Worm (Caenorhabditis elegans): ENCODE results near the gene R07A4.3.

Gene R07A4.3

ce11 chrX:10787203-10787602 is 33.7 kb downstream of the R07A4.3 start, which contains the start of gene ttr-14:
TSS of gene ttr-14 (plus strand) at chrX:10787503.
- TF ChIP-seq nhr-129 (tag; optimal IDR thresholded peaks at IDR 0.05) (no peak), blmp-1 (tag; optimal IDR thresholded peaks at IDR 0.05; ENCODE audit: insufficient read depth) (no peak), egl-27 (tag; optimal IDR thresholded peaks at IDR 0.05) (no peak), ama-1 (optimal IDR thresholded peaks at IDR 0.05) (no peak), lin-11 (tag; optimal IDR thresholded peaks at IDR 0.05) (no peak), elt-3 (tag; optimal IDR thresholded peaks at IDR 0.05) (no peak), snpc-4 (tag; optimal IDR thresholded peaks at IDR 0.05) (no peak), ZK546.5 (tag; optimal IDR thresholded peaks at IDR 0.05) (no peak), nhr-11 (tag; optimal IDR thresholded peaks at IDR 0.05) (no peak), unc-39 (tag; optimal IDR thresholded peaks at IDR 0.05) (no peak), alr-1 (tag; optimal IDR thresholded peaks at IDR 0.05) (no peak), nhr-6 (tag; optimal IDR thresholded peaks at IDR 0.05) (no peak), ztf-11 (tag; optimal IDR thresholded peaks at IDR 0.05) (no peak), mdl-1 (tag; optimal IDR thresholded peaks at IDR 0.05) (no peak), sma-3 (GFP tag; optimal IDR thresholded peaks at IDR 0.05) (no peak), nhr-77 (tag; optimal IDR thresholded peaks at IDR 0.05) (no peak), ztf-4 (tag; optimal IDR thresholded peaks at IDR 0.05) (no peak), nhr-10 (tag; optimal IDR thresholded peaks at IDR 0.05) (no peak), elt-1 (tag; optimal IDR thresholded peaks at IDR 0.05) (no peak), nhr-21 (tag; optimal IDR thresholded peaks at IDR 0.05) (no peak)

DNA sequence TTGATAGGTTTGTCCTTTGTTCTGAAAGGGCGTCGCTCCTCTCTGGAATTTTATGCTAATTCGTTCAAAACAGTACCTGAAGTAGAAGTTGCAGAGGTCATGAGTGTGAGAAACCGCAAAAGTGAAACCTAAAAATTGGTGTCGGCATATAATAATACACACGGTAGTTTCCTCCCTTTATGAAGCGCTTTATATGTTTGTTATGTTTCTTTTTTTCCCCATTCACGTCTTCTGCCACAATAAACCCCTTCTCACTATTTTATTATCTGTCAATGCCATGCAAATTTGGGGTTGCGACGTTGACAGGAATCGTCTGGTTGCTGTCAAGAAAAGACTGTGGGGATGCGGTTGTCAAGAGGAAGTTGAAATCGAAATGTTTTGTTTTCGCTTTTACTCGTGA is 38.9 kb downstream of the R07A4.3 start, which contains the start of gene vap-2:
TSS of gene vap-2 (minus strand) at position 101 of the 400 bp plus-strand sequence.
- no peak for TF ChIP-seq nhr-237 (tag; optimal IDR thresholded peaks at IDR 0.05)
- no peak for TF ChIP-seq sma-3 (GFP tag; optimal IDR thresholded peaks at IDR 0.05)
- TF ChIP-seq aly-2 (tag; optimal IDR thresholded peaks at IDR 0.05) = no peak
- no peak for TF ChIP-seq mbf-1 (tag; optimal IDR thresholded peaks at IDR 0.05)
- no peak for TF ChIP-seq zag-1 (tag; optimal IDR thresholded peaks at IDR 0.05)
- TF ChIP-seq crh-2 (tag; optimal IDR thresholded peaks at IDR 0.05) = no peak
- TF ChIP-seq unc-39 (tag; optimal IDR thresholded peaks at IDR 0.05) = no peak
- TF ChIP-seq lin-13 (GFP tag; optimal IDR thresholded peaks at IDR 0.05) = no peak
- no peak for TF ChIP-seq mdl-1 (tag; optimal IDR thresholded peaks at IDR 0.05)
- no peak for TF ChIP-seq lin-11 (tag; optimal IDR thresholded peaks at IDR 0.05)
- TF ChIP-seq skn-1 (tag; optimal IDR thresholded peaks at IDR 0.05) = no peak
- TF ChIP-seq elt-3 (tag; optimal IDR thresholded peaks at IDR 0.05) = no peak
- TF ChIP-seq F13H6.1 (tag; optimal IDR thresholded peaks at IDR 0.05) = no peak
- no peak for TF ChIP-seq unc-62 (GFP tag; optimal IDR thresholded peaks at IDR 0.05)
- no peak for TF ChIP-seq alr-1 (tag; optimal IDR thresholded peaks at IDR 0.05)
- no peak for TF ChIP-seq gmeb-1 (tag; optimal IDR thresholded peaks at IDR 0.05)
- TF ChIP-seq ztf-11 (tag; optimal IDR thresholded peaks at IDR 0.05) = no peak
- no peak for TF ChIP-seq lin-39 (tag; optimal IDR thresholded peaks at IDR 0.05)
- no peak for TF ChIP-seq nhr-129 (tag; optimal IDR thresholded peaks at IDR 0.05)
- TF ChIP-seq ztf-4 (tag; optimal IDR thresholded peaks at IDR 0.05) = no peak

ce11 chrX:10794647-10795046 is 41.1 kb downstream of the R07A4.3 start, which contains the start of gene T05A10.6:
TSS of gene T05A10.6 (minus strand) at chrX:10794747.
- no peak for TF ChIP-seq nhr-21 (tag; optimal IDR thresholded peaks at IDR 0.05)
- TF ChIP-seq gmeb-1 (tag; optimal IDR thresholded peaks at IDR 0.05) = no peak
- no peak for TF ChIP-seq nhr-10 (tag; optimal IDR thresholded peaks at IDR 0.05)
- TF ChIP-seq sem-4 (tag; optimal IDR thresholded peaks at IDR 0.05) = no peak
- no peak for TF ChIP-seq F13H6.1 (tag; optimal IDR thresholded peaks at IDR 0.05)
- TF ChIP-seq lin-39 (tag; optimal IDR thresholded peaks at IDR 0.05) = no peak
- TF ChIP-seq nhr-11 (tag; optimal IDR thresholded peaks at IDR 0.05) = no peak
- no peak for TF ChIP-seq ztf-1 (GFP tag; conservative IDR thresholded peaks at IDR 0.05)
- no peak for TF ChIP-seq sma-3 (GFP tag; optimal IDR thresholded peaks at IDR 0.05)
- no peak for TF ChIP-seq elt-1 (tag; optimal IDR thresholded peaks at IDR 0.05)
- TF ChIP-seq zag-1 (tag; optimal IDR thresholded peaks at IDR 0.05) = no peak
- TF ChIP-seq mdl-1 (tag; optimal IDR thresholded peaks at IDR 0.05) = no peak
- no peak for TF ChIP-seq crh-2 (tag; optimal IDR thresholded peaks at IDR 0.05)
- TF ChIP-seq skn-1 (tag; optimal IDR thresholded peaks at IDR 0.05) = no peak

ce11 chrX:10804441-10804840 is 50.9 kb downstream of the R07A4.3 start, which contains the start of gene F31B12.4:
TSS of gene F31B12.4 (plus strand) at chrX:10804741.
- TF ChIP-seq egl-27 (tag; optimal IDR thresholded peaks at IDR 0.05) (no peak), dmd-4 (tag; optimal IDR thresholded peaks at IDR 0.05) (no peak), elt-3 (tag; optimal IDR thresholded peaks at IDR 0.05) (no peak), gmeb-1 (tag; optimal IDR thresholded peaks at IDR 0.05) (no peak), lin-11 (tag; optimal IDR thresholded peaks at IDR 0.05) (no peak), R02D3.7 (tag; optimal IDR thresholded peaks at IDR 0.05) (no peak), zag-1 (tag; optimal IDR thresholded peaks at IDR 0.05) (no peak)

All from whole organism, L2 larva.